Worm (Caenorhabditis elegans) whole organism, L4/young adult: Measurements from ENCODE around the gene W03C9.8.

Experiments used
- W03F9.2 ChIP-seq: fragments of 150-350 bp; optimal IDR thresholded peaks from 2 replicates; lab custom pipeline; 2014; ENCODE audit warnings: missing biosample characterization, missing genetic modification characterization
- dao-5 ChIP-seq: sonication (generic microtip); optimal IDR thresholded peaks from 2 replicates; lab custom pipeline; 2016; ENCODE audit warnings: missing genotype, missing genetic modification characterization, moderate library complexity, missing compliant biosample characterization

ce11 chrII:11992701-11993100 is 44.1 kb downstream of the W03C9.8 start, which contains the start of gene dhps-1:
- TF ChIP-seq dao-5 (tag; lab: Kevin White, UChicago) (no peak), W03F9.2 (no peak)
